Fruit fly (Drosophila melanogaster): ENCODE measurements around the gene bou.

Gene bou

DNA sequence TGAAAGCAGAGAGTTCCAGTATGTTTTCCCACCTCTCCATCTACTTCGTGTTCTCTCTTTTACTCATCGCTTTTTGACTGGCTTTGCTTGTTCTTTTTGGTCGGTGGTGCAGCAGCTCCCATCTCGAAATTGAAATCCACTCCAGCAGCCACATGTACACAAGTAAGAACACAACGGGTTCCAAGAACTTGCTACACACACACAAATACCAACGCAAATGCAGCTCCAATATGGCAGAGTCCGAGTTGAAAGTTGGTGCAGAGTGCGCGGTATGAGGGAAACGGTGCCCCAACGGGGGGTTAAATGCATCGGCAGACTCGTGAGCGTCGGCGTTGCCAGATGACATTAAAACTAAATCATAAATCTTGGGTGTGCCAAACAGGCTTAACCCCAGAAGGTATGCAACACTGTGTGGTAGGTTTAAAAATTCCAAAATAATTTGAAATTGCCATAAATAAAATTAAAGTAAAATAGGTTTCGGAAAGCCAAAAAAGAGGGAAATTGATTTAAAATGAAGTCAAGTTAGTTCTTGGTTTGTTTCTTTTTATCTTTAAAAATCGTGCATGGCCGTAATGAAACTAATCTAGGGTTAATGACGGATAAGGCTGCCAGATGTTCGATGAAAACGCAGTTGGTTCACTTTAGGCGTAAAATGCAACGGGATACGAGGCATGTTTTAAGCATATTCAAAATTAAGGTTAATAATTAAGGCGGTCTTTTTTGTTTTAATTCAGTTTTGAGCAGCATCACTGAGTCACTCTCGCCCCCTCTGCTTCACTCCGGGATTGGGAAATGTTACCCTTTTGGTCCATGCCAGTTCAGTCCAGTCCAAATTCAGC lies 11.6 kb downstream of the bou start:
- TF ChIP-seq dsf (GFP tag; optimal IDR thresholded peaks at IDR 0.05; ENCODE audit: borderline replicate concordance): no peak
- peak; percentile 83 for TF ChIP-seq Sp1 (GFP tag; optimal IDR thresholded peaks at IDR 0.05)
- TF ChIP-seq br (GFP tag; optimal IDR thresholded peaks at IDR 0.05): peak; percentile 65
- peak; percentile 69 for TF ChIP-seq CG9705 (GFP tag; optimal IDR thresholded peaks at IDR 0.05)
- TF ChIP-seq dl (GFP tag; optimal IDR thresholded peaks at IDR 0.05; ENCODE audit: insufficient read depth in 1 of 2, partially characterized antibody in 2 of 2): peak in 1 of 2 experiments; percentile 51
- TF ChIP-seq HLH106 (tag; optimal IDR thresholded peaks at IDR 0.05): peak; percentile 88
- peak; percentile 34 for TF ChIP-seq CG32264 (GFP tag; optimal IDR thresholded peaks at IDR 0.05)
- TF ChIP-seq fru (GFP tag; optimal IDR thresholded peaks at IDR 0.05): peak; percentile 79
- TF ChIP-seq tai (GFP tag; optimal IDR thresholded peaks at IDR 0.05): no peak
- TF ChIP-seq Abd-B (GFP tag; optimal IDR thresholded peaks at IDR 0.05): no peak
- no peak for TF ChIP-seq GATAd (GFP tag; optimal IDR thresholded peaks at IDR 0.05)
- no peak for TF ChIP-seq pan (optimal IDR thresholded peaks at IDR 0.05)
- TF ChIP-seq sage (GFP tag; optimal IDR thresholded peaks at IDR 0.05): no peak
- TF ChIP-seq Hnf4 (GFP tag; optimal IDR thresholded peaks at IDR 0.05): peak; percentile 53
- no peak for TF ChIP-seq CrebA (GFP tag; optimal IDR thresholded peaks at IDR 0.05; ENCODE audit: borderline replicate concordance)
- TF ChIP-seq sv (GFP tag; optimal IDR thresholded peaks at IDR 0.05): no peak
- TF ChIP-seq Hr78 (GFP tag; optimal IDR thresholded peaks at IDR 0.05): no peak
- peak; percentile 18 for TF ChIP-seq Hr83 (GFP tag; optimal IDR thresholded peaks at IDR 0.05; ENCODE audit: poor library complexity, severe bottlenecking)
- TF ChIP-seq h (GFP tag; optimal IDR thresholded peaks at IDR 0.05): peak; percentile 80
- no peak for TF ChIP-seq N (GFP tag; optimal IDR thresholded peaks at IDR 0.05)
- peak; percentile 76 for TF ChIP-seq ey (GFP tag; optimal IDR thresholded peaks at IDR 0.05)
- no peak for TF ChIP-seq Rel (GFP tag; optimal IDR thresholded peaks at IDR 0.05)
- peak; percentile 4 for TF ChIP-seq Rel (tag; optimal IDR thresholded peaks at IDR 0.05)
- TF ChIP-seq dmrt93B (GFP tag; optimal IDR thresholded peaks at IDR 0.05): peak; percentile 79
- peak; percentile 33 for TF ChIP-seq brk (GFP tag; optimal IDR thresholded peaks at IDR 0.05)
- TF ChIP-seq Dfd (GFP tag; optimal IDR thresholded peaks at IDR 0.05): no peak
- TF ChIP-seq OdsH (GFP tag; optimal IDR thresholded peaks at IDR 0.05): peak; percentile 66
- TF ChIP-seq foxo (GFP tag; optimal IDR thresholded peaks at IDR 0.05): peak in 1 of 2 experiments; percentile 74
- peak; percentile 77 for TF ChIP-seq rgr (GFP tag; optimal IDR thresholded peaks at IDR 0.05)
- TF ChIP-seq usp (GFP tag; optimal IDR thresholded peaks at IDR 0.05): no peak
- no peak for TF ChIP-seq Vsx2 (GFP tag; optimal IDR thresholded peaks at IDR 0.05; ENCODE audit: partially characterized antibody)
- peak; percentile 73 for TF ChIP-seq woc (GFP tag; optimal IDR thresholded peaks at IDR 0.05)
- TF ChIP-seq psq (GFP tag; optimal IDR thresholded peaks at IDR 0.05): peak; percentile 75
- no peak for TF ChIP-seq Jra (GFP tag; optimal IDR thresholded peaks at IDR 0.05)

DNA sequence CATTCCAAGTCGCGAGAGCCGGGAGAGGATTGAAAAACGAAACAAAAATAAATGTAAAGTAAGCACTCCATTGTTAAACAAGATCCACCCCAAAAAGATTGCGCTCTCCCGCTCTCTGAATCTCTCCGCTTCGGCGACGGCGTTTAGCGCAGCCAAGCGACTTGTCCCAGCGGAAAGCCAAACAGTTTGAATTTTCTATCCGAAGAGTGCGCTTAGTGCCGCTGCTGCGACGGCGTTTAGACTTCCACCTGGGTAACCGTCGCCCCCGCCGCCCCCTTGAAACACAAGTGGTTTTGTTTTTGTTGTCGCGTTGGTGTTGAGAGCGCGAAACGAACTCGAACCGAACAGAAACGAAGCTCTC lies 12.2 kb downstream of the bou start, which contains the start of gene Inx2:
Gene Inx2 (plus strand): TSS at position 181 of the 361 bp plus-strand sequence.
- TF ChIP-seq foxo (GFP tag; optimal IDR thresholded peaks at IDR 0.05) (no peak), Dif (GFP tag; optimal IDR thresholded peaks at IDR 0.05; ENCODE audit: partially characterized antibody) (peak; percentile 70), tai (GFP tag; optimal IDR thresholded peaks at IDR 0.05) (no peak), jim (GFP tag; optimal IDR thresholded peaks at IDR 0.05) (peak; percentile 62), Jra (GFP tag; optimal IDR thresholded peaks at IDR 0.05) (peak; percentile 58), CrebA (GFP tag; optimal IDR thresholded peaks at IDR 0.05; ENCODE audit: borderline replicate concordance) (peak; percentile 46), Vsx2 (GFP tag; optimal IDR thresholded peaks at IDR 0.05; ENCODE audit: partially characterized antibody) (peak; percentile 83), N (GFP tag; optimal IDR thresholded peaks at IDR 0.05) (no peak), Sp1 (GFP tag; optimal IDR thresholded peaks at IDR 0.05) (peak; percentile 22), rgr (GFP tag; optimal IDR thresholded peaks at IDR 0.05) (peak; percentile 31), fru (GFP tag; optimal IDR thresholded peaks at IDR 0.05) (peak; percentile 26), psq (GFP tag; optimal IDR thresholded peaks at IDR 0.05) (no peak), Hnf4 (GFP tag; optimal IDR thresholded peaks at IDR 0.05) (peak; percentile 78), Hr78 (GFP tag; optimal IDR thresholded peaks at IDR 0.05) (no peak), lola (GFP tag; optimal IDR thresholded peaks at IDR 0.05) (no peak), OdsH (GFP tag; optimal IDR thresholded peaks at IDR 0.05) (peak; percentile 8), woc (GFP tag; optimal IDR thresholded peaks at IDR 0.05) (no peak), dl (GFP tag; optimal IDR thresholded peaks at IDR 0.05; ENCODE audit: insufficient read depth in 1 of 2, partially characterized antibody in 2 of 2) (peak; percentile 45 to 63), Rel (GFP tag; optimal IDR thresholded peaks at IDR 0.05) (peak; percentile 74), Rel (tag; optimal IDR thresholded peaks at IDR 0.05) (peak; percentile 70), h (GFP tag; optimal IDR thresholded peaks at IDR 0.05) (peak; percentile 54), dmrt93B (GFP tag; optimal IDR thresholded peaks at IDR 0.05) (no peak), Abd-B (GFP tag; optimal IDR thresholded peaks at IDR 0.05) (no peak), brk (GFP tag; optimal IDR thresholded peaks at IDR 0.05) (no peak), Mio (GFP tag; optimal IDR thresholded peaks at IDR 0.05) (no peak), Myc (optimal IDR thresholded peaks at IDR 0.05) (no peak), HLH106 (tag; optimal IDR thresholded peaks at IDR 0.05) (no peak), br (GFP tag; optimal IDR thresholded peaks at IDR 0.05) (no peak), pan (optimal IDR thresholded peaks at IDR 0.05) (no peak), sv (GFP tag; optimal IDR thresholded peaks at IDR 0.05) (no peak), sage (GFP tag; optimal IDR thresholded peaks at IDR 0.05) (no peak), Hr83 (GFP tag; optimal IDR thresholded peaks at IDR 0.05; ENCODE audit: poor library complexity, severe bottlenecking) (peak; percentile 70), usp (GFP tag; optimal IDR thresholded peaks at IDR 0.05) (no peak), dsf (GFP tag; optimal IDR thresholded peaks at IDR 0.05; ENCODE audit: borderline replicate concordance) (no peak), CG9705 (GFP tag; optimal IDR thresholded peaks at IDR 0.05) (no peak), ey (GFP tag; optimal IDR thresholded peaks at IDR 0.05) (no peak), CG32264 (GFP tag; optimal IDR thresholded peaks at IDR 0.05) (no peak), GATAd (GFP tag; optimal IDR thresholded peaks at IDR 0.05) (no peak), Dfd (GFP tag; optimal IDR thresholded peaks at IDR 0.05) (no peak)
